Worm (Caenorhabditis elegans): ENCODE measurements around the gene uroc-1.
A peak's percentile ranks its signal among the peaks of the same experiment; 100 is the strongest.

The uroc-1 gene

DNA sequence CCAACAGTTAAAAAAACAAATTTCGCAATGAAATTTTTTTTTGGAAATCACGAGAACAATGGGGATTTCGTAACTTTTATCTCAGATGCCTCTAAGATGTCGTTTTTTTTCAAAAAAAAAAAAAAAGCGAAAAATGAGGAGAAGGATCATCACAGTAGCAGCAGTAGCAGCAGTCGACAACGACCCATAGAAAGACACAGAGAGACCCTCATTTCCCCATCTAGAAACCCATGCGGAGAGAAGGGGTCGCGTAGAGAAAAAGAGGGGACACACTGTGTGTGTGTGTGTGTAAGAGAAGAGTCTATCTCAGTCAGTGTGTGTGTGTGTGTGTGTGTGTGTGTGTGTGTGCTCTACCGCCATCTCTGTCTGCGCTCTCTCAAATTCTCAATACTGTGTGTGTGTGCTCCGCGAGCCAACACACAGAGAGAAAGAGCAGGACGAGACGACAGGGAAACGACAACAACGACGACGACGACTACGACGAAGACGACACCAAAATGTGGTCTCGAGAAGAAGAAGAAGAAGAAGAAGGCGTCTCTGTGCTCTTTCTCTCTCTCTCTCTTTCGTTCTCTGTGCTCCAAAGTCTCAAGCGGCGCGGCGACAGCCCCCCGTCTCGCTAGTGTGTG lies 51.0 kb downstream of the uroc-1 start:
- no peak for TF ChIP-seq nhr-237 (tag; optimal IDR thresholded peaks at IDR 0.05)
- TF ChIP-seq mml-1 (tag; optimal IDR thresholded peaks at IDR 0.05): no peak
- TF ChIP-seq mdl-1 (tag; optimal IDR thresholded peaks at IDR 0.05): no peak
- peak; percentile 5 for TF ChIP-seq elt-1 (tag; optimal IDR thresholded peaks at IDR 0.05)
- no peak for TF ChIP-seq nhr-77 (tag; optimal IDR thresholded peaks at IDR 0.05)
- TF ChIP-seq nhr-76 (tag; optimal IDR thresholded peaks at IDR 0.05): no peak
- TF ChIP-seq elt-3 (tag; optimal IDR thresholded peaks at IDR 0.05): no peak
- no peak for TF ChIP-seq ceh-82 (tag; optimal IDR thresholded peaks at IDR 0.05)
- TF ChIP-seq egl-5 (tag; optimal IDR thresholded peaks at IDR 0.05): no peak
- no peak for TF ChIP-seq R02D3.7 (tag; optimal IDR thresholded peaks at IDR 0.05)
- TF ChIP-seq nhr-25 (tag; optimal IDR thresholded peaks at IDR 0.05): no peak
- TF ChIP-seq tbx-2 (tag; optimal IDR thresholded peaks at IDR 0.05): peak; percentile 21
- TF ChIP-seq nhr-43 (tag; optimal IDR thresholded peaks at IDR 0.05; ENCODE audit: poor library complexity, severe bottlenecking): peak; percentile 32
- TF ChIP-seq ceh-16 (tag; optimal IDR thresholded peaks at IDR 0.05): no peak
- TF ChIP-seq nfya-1 (tag; optimal IDR thresholded peaks at IDR 0.05; ENCODE audit: insufficient read depth): peak; percentile 65
- no peak for TF ChIP-seq fkh-2 (tag; optimal IDR thresholded peaks at IDR 0.05)
- no peak for TF ChIP-seq nhr-23 (tag; optimal IDR thresholded peaks at IDR 0.05)
- TF ChIP-seq hmg-11 (tag; optimal IDR thresholded peaks at IDR 0.05): peak; percentile 88
- TF ChIP-seq skn-1 (tag; optimal IDR thresholded peaks at IDR 0.05): peak; percentile 5
- TF ChIP-seq ZK546.5 (tag; optimal IDR thresholded peaks at IDR 0.05): no peak
- TF ChIP-seq nhr-67 (tag; optimal IDR thresholded peaks at IDR 0.05): no peak
- TF ChIP-seq nhr-28 (tag; optimal IDR thresholded peaks at IDR 0.05): no peak
- TF ChIP-seq elt-2 (tag; optimal IDR thresholded peaks at IDR 0.05): peak; percentile 66
- peak; percentile 70 for TF ChIP-seq ama-1 (optimal IDR thresholded peaks at IDR 0.05)
- no peak for TF ChIP-seq aly-2 (tag; optimal IDR thresholded peaks at IDR 0.05)
- no peak for TF ChIP-seq daf-12 (tag; optimal IDR thresholded peaks at IDR 0.05)
- no peak for TF ChIP-seq fkh-10 (GFP tag; optimal IDR thresholded peaks at IDR 0.05)
- peak; percentile 63 for TF ChIP-seq unc-62 (GFP tag; optimal IDR thresholded peaks at IDR 0.05)
- TF ChIP-seq ztf-11 (tag; optimal IDR thresholded peaks at IDR 0.05): no peak
- TF ChIP-seq ceh-28 (tag; optimal IDR thresholded peaks at IDR 0.05): peak; percentile 5
- peak; percentile 3 for TF ChIP-seq snpc-4 (tag; optimal IDR thresholded peaks at IDR 0.05)
- TF ChIP-seq jun-1 (tag; optimal IDR thresholded peaks at IDR 0.05): peak; percentile 65
- TF ChIP-seq sea-2 (GFP tag; optimal IDR thresholded peaks at IDR 0.05): peak; percentile 31
- TF ChIP-seq nhr-12 (tag; optimal IDR thresholded peaks at IDR 0.05): no peak
- TF ChIP-seq ztf-4 (tag; optimal IDR thresholded peaks at IDR 0.05): no peak
- TF ChIP-seq zag-1 (tag; optimal IDR thresholded peaks at IDR 0.05): no peak
- TF ChIP-seq fos-1 (tag; optimal IDR thresholded peaks at IDR 0.05): no peak
- peak; percentile 75 for TF ChIP-seq nhr-11 (tag; optimal IDR thresholded peaks at IDR 0.05)
- no peak for TF ChIP-seq egl-27 (tag; optimal IDR thresholded peaks at IDR 0.05)
- TF ChIP-seq ceh-9 (tag; optimal IDR thresholded peaks at IDR 0.05): no peak
- peak; percentile 31 for TF ChIP-seq pqm-1 (tag; optimal IDR thresholded peaks at IDR 0.05)
- TF ChIP-seq lin-39 (tag; optimal IDR thresholded peaks at IDR 0.05): peak; percentile 71
- TF ChIP-seq lin-15B (tag; optimal IDR thresholded peaks at IDR 0.05): peak; percentile 61
- no peak for TF ChIP-seq unc-39 (tag; optimal IDR thresholded peaks at IDR 0.05)
- no peak for TF ChIP-seq eor-1 (tag; optimal IDR thresholded peaks at IDR 0.05)
- peak; percentile 56 for TF ChIP-seq lsy-12 (tag; optimal IDR thresholded peaks at IDR 0.05)
- peak; percentile 54 for TF ChIP-seq pha-4 (tag; optimal IDR thresholded peaks at IDR 0.05)

Data from whole organism, L3 larva.